Fruit fly (Drosophila melanogaster) whole organism, embryonic: ENCODE measurements around the gene CG15343.

ENCODE experiments used
- ATbp ChIP-seq: fragments of 200-800 bp; sonication (Bioruptor generic); optimal IDR thresholded peaks from 2 replicates; lab custom pipeline; 2017; ENCODE audit warnings: missing biosample characterization, mild to moderate bottlenecking, missing genetic modification characterization, missing genetic modification reagents
- Abd-B ChIP-seq: fragments of 200-800 bp; sonication (Bioruptor generic); optimal IDR thresholded peaks from 2 replicates; lab custom pipeline; 2018; ENCODE audit warnings: missing biosample characterization, mild to moderate bottlenecking, missing genetic modification characterization, moderate library complexity
- Atf3 ChIP-seq: fragments of 200-800 bp; sonication (Bioruptor generic); optimal IDR thresholded peaks from 3 replicates; lab custom pipeline; 2016; ENCODE audit warnings: missing biosample characterization, missing genetic modification characterization
- Bdp1 ChIP-seq: fragments of 200-800 bp; sonication (Bioruptor generic); optimal IDR thresholded peaks from 3 replicates; lab custom pipeline; 2016; ENCODE audit warnings: missing biosample characterization, missing genetic modification characterization
- CG10979 ChIP-seq: fragments of 200-800 bp; sonication (Bioruptor generic); optimal IDR thresholded peaks from 2 replicates; lab custom pipeline; 2018; ENCODE audit warnings: missing biosample characterization, mild to moderate bottlenecking, missing genetic modification characterization, moderate library complexity
- CG12155 ChIP-seq: fragments of 200-800 bp; sonication (Bioruptor generic); optimal IDR thresholded peaks from 3 replicates; lab custom pipeline; 2016; ENCODE audit warnings: missing biosample characterization, missing genetic modification characterization
- CG13424 ChIP-seq: fragments of 200-800 bp; sonication (Bioruptor generic); optimal IDR thresholded peaks from 2 replicates; lab custom pipeline; 2019; ENCODE audit warnings: missing biosample characterization, mild to moderate bottlenecking, missing genetic modification characterization, moderate library complexity
- CG13894 ChIP-seq: fragments of 200-800 bp; sonication (Bioruptor generic); optimal IDR thresholded peaks from 3 replicates; lab custom pipeline; 2018; ENCODE audit warnings: missing biosample characterization, mild to moderate bottlenecking, missing genetic modification characterization, moderate library complexity
- CG14710 ChIP-seq: fragments of 200-800 bp; sonication (Bioruptor generic); optimal IDR thresholded peaks from 3 replicates; lab custom pipeline; 2019; ENCODE audit warnings: missing biosample characterization, mild to moderate bottlenecking, missing genetic modification characterization, moderate library complexity
- CG15601 ChIP-seq: fragments of 200-800 bp; sonication (Bioruptor generic); optimal IDR thresholded peaks from 3 replicates; lab custom pipeline; 2019; ENCODE audit warnings: missing biosample characterization, mild to moderate bottlenecking, missing genetic modification characterization, moderate library complexity
- CG1603 ChIP-seq: fragments of 200-800 bp; sonication (Bioruptor generic); optimal IDR thresholded peaks from 2 replicates; lab custom pipeline; 2019; ENCODE audit warnings: missing biosample characterization, mild to moderate bottlenecking, missing genetic modification characterization, moderate library complexity
- CG17829 ChIP-seq: fragments of 200-800 bp; optimal IDR thresholded peaks from 2 replicates; lab custom pipeline; 2019; ENCODE audit warnings: missing biosample characterization, mild to moderate bottlenecking, missing genetic modification characterization, moderate library complexity
- CG1832 ChIP-seq: fragments of 200-800 bp; sonication (Bioruptor generic); optimal IDR thresholded peaks from 2 replicates; lab custom pipeline; 2017; ENCODE audit warnings: missing biosample characterization, mild to moderate bottlenecking, missing genetic modification characterization, inconsistent platforms
- CG31441 ChIP-seq: fragments of 200-800 bp; sonication (Bioruptor generic); IDR thresholded peaks from 2 replicates; pipeline ENCODE4 v1.3.6; 2022; ENCODE audit warnings: missing biosample characterization, missing genetic modification characterization
- CG4424 ChIP-seq: fragments of 200-800 bp; sonication (Bioruptor generic); optimal IDR thresholded peaks from 3 replicates; lab custom pipeline; 2016; ENCODE audit warnings: missing biosample characterization, missing genetic modification characterization
- CG4730 ChIP-seq: fragments of 200-800 bp; sonication (Bioruptor generic); IDR thresholded peaks from 2 replicates; pipeline ENCODE4 v1.3.6; 2022; ENCODE audit warnings: missing biosample characterization, missing genetic modification characterization
- CG5245 ChIP-seq: fragments of 200-800 bp; sonication (Bioruptor generic); optimal IDR thresholded peaks from 3 replicates; lab custom pipeline; 2016; ENCODE audit warnings: missing biosample characterization, missing genetic modification characterization
- CG7556 ChIP-seq: fragments of 200-800 bp; sonication (Bioruptor generic); optimal IDR thresholded peaks from 2 replicates; lab custom pipeline; 2017; ENCODE audit warnings: missing biosample characterization, mild to moderate bottlenecking, missing genetic modification characterization
- CG7839 ChIP-seq: fragments of 200-800 bp; sonication (Bioruptor generic); optimal IDR thresholded peaks from 3 replicates; lab custom pipeline; 2018; ENCODE audit warnings: missing biosample characterization, mild to moderate bottlenecking, missing genetic modification characterization, moderate library complexity
- CG8478 ChIP-seq: fragments of >200 bp; optimal IDR thresholded peaks from 2 replicates; lab custom pipeline; 2018
- CG8765 ChIP-seq: fragments of 200-800 bp; sonication (Bioruptor generic); IDR thresholded peaks from 2 replicates; pipeline ENCODE4 v1.3.6; 2022; ENCODE audit warnings: missing biosample characterization, missing genetic modification characterization
- CoRest ChIP-seq: fragments of 200-800 bp; sonication (Bioruptor generic); optimal IDR thresholded peaks from 3 replicates; lab custom pipeline; 2018; ENCODE audit warnings: missing biosample characterization, mild to moderate bottlenecking, missing genetic modification characterization, moderate library complexity
- Drgx ChIP-seq: fragments of 200-800 bp; sonication (Bioruptor generic); IDR thresholded peaks from 2 replicates; pipeline ENCODE4 v1.3.6; 2022; ENCODE audit warnings: missing biosample characterization, missing genetic modification characterization
- Hsf ChIP-seq: fragments of 200-800 bp; sonication (Bioruptor generic); optimal IDR thresholded peaks from 3 replicates; lab custom pipeline; 2016; ENCODE audit warnings: missing biosample characterization, missing genetic modification characterization
- NfI ChIP-seq: fragments of 200-800 bp; sonication (Bioruptor generic); optimal IDR thresholded peaks from 3 replicates; lab custom pipeline; 2018; ENCODE audit warnings: missing biosample characterization, mild to moderate bottlenecking, missing genetic modification characterization, moderate library complexity
- Vsx1 ChIP-seq: fragments of 200-800 bp; sonication (Bioruptor generic); optimal IDR thresholded peaks from 2 replicates; lab custom pipeline; 2017; ENCODE audit warnings: missing biosample characterization, mild to moderate bottlenecking, missing genetic modification characterization, missing genetic modification reagents
- Xbp1 ChIP-seq: fragments of 200-800 bp; sonication (Bioruptor generic); optimal IDR thresholded peaks from 3 replicates; lab custom pipeline; 2016; ENCODE audit warnings: missing biosample characterization, mild to moderate bottlenecking, missing genetic modification characterization
- ase ChIP-seq: fragments of 200-800 bp; sonication (Bioruptor generic); IDR thresholded peaks from 3 replicates; pipeline ENCODE4 v1.3.6; 2022; ENCODE audit warnings: missing biosample characterization, missing genetic modification characterization
- bbx ChIP-seq: fragments of 200-800 bp; sonication (Bioruptor generic); IDR thresholded peaks from 2 replicates; pipeline ENCODE4 v1.3.6; 2022; ENCODE audit warnings: missing biosample characterization, missing genetic modification characterization; ENCODE audit not compliant: partially characterized antibody
- bsh ChIP-seq, 2 experiments: fragments of 200-800 bp; sonication (Bioruptor generic); optimal IDR thresholded peaks; 2 replicates each; lab custom pipeline; 2017 to 2018; ENCODE audit warnings: mild to moderate bottlenecking in 2 of 2, missing biosample characterization in 2 of 2, missing genetic modification characterization in 2 of 2, moderate library complexity in 1 of 2
- cg ChIP-seq: fragments of 200-800 bp; sonication (Bioruptor generic); optimal IDR thresholded peaks from 3 replicates; lab custom pipeline; 2019; ENCODE audit warnings: missing biosample characterization, mild to moderate bottlenecking, missing genetic modification characterization, moderate library complexity
- chif ChIP-seq, 2 experiments: fragments of 200-800 bp; sonication (Bioruptor generic); optimal IDR thresholded peaks; 3 replicates each; lab custom pipeline; 2016; ENCODE audit warnings: missing biosample characterization in 2 of 2, missing genetic modification characterization in 2 of 2
- dmrt99B ChIP-seq: fragments of 200-800 bp; sonication (Bioruptor generic); optimal IDR thresholded peaks from 2 replicates; lab custom pipeline; 2018; ENCODE audit warnings: missing biosample characterization, mild to moderate bottlenecking, missing genetic modification characterization, moderate library complexity
- dpn ChIP-seq, 2 experiments: fragments of 200-800 bp; sonication (Bioruptor generic); optimal IDR thresholded peaks; 3 replicates each; lab custom pipeline; 2016; ENCODE audit warnings: missing biosample characterization in 2 of 2, missing genetic modification characterization in 2 of 2
- dysf ChIP-seq: fragments of 200-800 bp; sonication (Bioruptor generic); IDR thresholded peaks from 3 replicates; pipeline ENCODE4 v1.3.6; 2022; ENCODE audit warnings: missing biosample characterization, missing genetic modification characterization
- esg ChIP-seq: fragments of 200-800 bp; sonication (Bioruptor generic); conservative IDR thresholded peaks from 2 replicates; pipeline ENCODE4 v1.3.6; 2022; ENCODE audit warnings: missing biosample characterization, missing genetic modification characterization
- ftz-f1 ChIP-seq: fragments of 200-800 bp; sonication (Bioruptor generic); optimal IDR thresholded peaks from 2 replicates; lab custom pipeline; 2016; ENCODE audit warnings: missing biosample characterization, missing genetic modification characterization
- gem ChIP-seq: fragments of 200-800 bp; sonication (Bioruptor generic); optimal IDR thresholded peaks from 2 replicates; lab custom pipeline; 2019; ENCODE audit warnings: missing biosample characterization, mild to moderate bottlenecking, missing genetic modification characterization, moderate library complexity
- grau ChIP-seq: fragments of 200-800 bp; optimal IDR thresholded peaks from 3 replicates; lab custom pipeline; 2019; ENCODE audit warnings: missing biosample characterization, mild to moderate bottlenecking, missing genetic modification characterization, moderate library complexity
- gsb-n ChIP-seq: fragments of 200-800 bp; sonication (Bioruptor generic); optimal IDR thresholded peaks from 3 replicates; lab custom pipeline; 2018; ENCODE audit warnings: missing biosample characterization, mild to moderate bottlenecking, missing genetic modification characterization
- kni ChIP-seq: fragments of 200-800 bp; sonication (Bioruptor generic); optimal IDR thresholded peaks from 3 replicates; lab custom pipeline; 2017; ENCODE audit warnings: mild to moderate bottlenecking, missing biosample characterization, missing genetic modification reagents, missing genetic modification characterization
- nmo ChIP-seq: fragments of 200-800 bp; sonication (Bioruptor generic); optimal IDR thresholded peaks from 2 replicates; lab custom pipeline; 2018; ENCODE audit warnings: missing biosample characterization, mild to moderate bottlenecking, missing genetic modification characterization, moderate library complexity
- phol ChIP-seq: fragments of 200-800 bp; sonication (Bioruptor generic); optimal IDR thresholded peaks from 3 replicates; lab custom pipeline; 2018; ENCODE audit warnings: missing biosample characterization, mild to moderate bottlenecking, missing genetic modification characterization, moderate library complexity
- prd ChIP-seq, 3 experiments: fragments of >200 bp in 2 of 3; fragments of 200-800 bp in 1 of 3; sonication (Bioruptor generic) in 1 of 3; optimal IDR thresholded peaks in 2 of 3; IDR thresholded peaks in 1 of 3; 2 replicates in 2 of 3; 3 replicates in 1 of 3; pipeline versions ENCODE4 v1.3.6 to Lab custom; 2017 to 2022; ENCODE audit warnings: missing biosample characterization in 1 of 3, missing genetic modification characterization in 1 of 3
- row ChIP-seq: fragments of 200-800 bp; sonication (Bioruptor generic); IDR thresholded peaks from 3 replicates; pipeline ENCODE4 v1.3.6; 2022; ENCODE audit warnings: missing biosample characterization, missing genetic modification characterization
- sens ChIP-seq: fragments of 200-800 bp; sonication (Bioruptor generic); peaks from one replicate; lab custom pipeline; 2016; ENCODE audit warnings: missing biosample characterization, missing genetic modification characterization
- sim ChIP-seq: fragments of 200-800 bp; sonication (Bioruptor generic); IDR thresholded peaks from 2 replicates; pipeline ENCODE4 v1.3.6; 2022; ENCODE audit warnings: missing biosample characterization, missing genetic modification characterization
- trem ChIP-seq: fragments of 200-800 bp; optimal IDR thresholded peaks from 3 replicates; lab custom pipeline; 2019; ENCODE audit warnings: missing biosample characterization, mild to moderate bottlenecking, missing genetic modification characterization, moderate library complexity
- unpg ChIP-seq: fragments of 200-800 bp; sonication (Bioruptor generic); optimal IDR thresholded peaks from 3 replicates; lab custom pipeline; 2018; ENCODE audit warnings: missing biosample characterization, mild to moderate bottlenecking, missing genetic modification characterization, moderate library complexity
- zfh1 ChIP-seq: fragments of 200-800 bp; sonication (Bioruptor generic); IDR thresholded peaks from 3 replicates; pipeline ENCODE4 v1.3.6; 2022; ENCODE audit warnings: missing biosample characterization, missing genetic modification characterization

Gene CG15343

dm6 chrX:8259881-8260280 is 13.7 kb downstream of the CG15343 start (continued):
- no peak for TF ChIP-seq bbx
- TF ChIP-seq ftz-f1 = no peak
- TF ChIP-seq dmrt99B (tag; lab: Kevin White, UChicago) = peak; percentile 47
- no peak for TF ChIP-seq cg (GFP tag; lab: Kevin White, UChicago)
- TF ChIP-seq sim = no peak
- TF ChIP-seq CG1603 (tag; lab: Kevin White, UChicago) = peak; percentile 49
- TF ChIP-seq ase (GFP tag; lab: Robert Waterston, UW) = no peak; the same call in 2 of the 3 replicates
- no peak for TF ChIP-seq Atf3 (GFP tag; lab: Kevin White, UChicago)
- TF ChIP-seq dysf = 0 out of 3 replicates have a peak, but pooled peaks have one; percentile 21
- 0 out of 3 replicates have a peak, but pooled peaks have one; percentile 18 for TF ChIP-seq row (GFP tag; lab: Robert Waterston, UW)
- TF ChIP-seq chif (GFP tag; optimal IDR thresholded peaks at IDR 0.05; lab: Kevin White, UChicago) = peak; percentile 5 to 21
- peak; percentile 48 for TF ChIP-seq phol (tag; lab: Kevin White, UChicago)
- TF ChIP-seq CG14710 (tag; lab: Kevin White, UChicago) = peak; percentile 36
- TF ChIP-seq Vsx1 (GFP tag; lab: Kevin White, UChicago) = no peak
- peak; percentile 35 for TF ChIP-seq CG15601 (tag; lab: Kevin White, UChicago)
- TF ChIP-seq CG4424 = peak; percentile 39
- TF ChIP-seq gsb-n = peak; percentile 40
- peak; percentile 37; the same call in 1 of the 2 replicates for TF ChIP-seq CG31441
- peak; percentile 36 for TF ChIP-seq ATbp (GFP tag; lab: Kevin White, UChicago)
- TF ChIP-seq trem (tag; lab: Kevin White, UChicago) = peak; percentile 20
- TF ChIP-seq sens = peak; percentile 66
- TF ChIP-seq CG10979 (tag; lab: Kevin White, UChicago) = peak; percentile 62
- TF ChIP-seq bsh (GFP tag; optimal IDR thresholded peaks at IDR 0.05; lab: Kevin White, UChicago) = peak in 1 of 2 experiments; percentile 72
- TF ChIP-seq CoRest (tag; lab: Kevin White, UChicago) = peak; percentile 8
- peak; percentile 64 for TF ChIP-seq zfh1 (GFP tag; lab: Robert Waterston, UW)
- TF ChIP-seq kni = peak; percentile 42
- TF ChIP-seq prd (optimal IDR thresholded peaks at IDR 0.05; lab: Kevin White, UChicago) = no peak
- peak; percentile 52; the same call in 1 of the 3 replicates for TF ChIP-seq prd (GFP tag; IDR thresholded peaks at IDR 0.05; lab: Robert Waterston, UW)
- no peak for TF ChIP-seq CG8478 (lab: Kevin White, UChicago)
- peak; percentile 12 for TF ChIP-seq Hsf (GFP tag; lab: Kevin White, UChicago)
- TF ChIP-seq CG17829 (tag; lab: Kevin White, UChicago) = peak; percentile 12
- TF ChIP-seq Abd-B = peak; percentile 16
- TF ChIP-seq CG13424 (tag; lab: Kevin White, UChicago) = peak; percentile 21
- no peak for TF ChIP-seq NfI (GFP tag; lab: Kevin White, UChicago)
- no peak for TF ChIP-seq esg (GFP tag; lab: Robert Waterston, UW)
- peak; percentile 39 for TF ChIP-seq CG7839
- peak; percentile 62 for TF ChIP-seq gem (tag; lab: Kevin White, UChicago)
- peak; percentile 40 for TF ChIP-seq nmo
- peak in 1 of 2 experiments; percentile 28 for TF ChIP-seq dpn (GFP tag; optimal IDR thresholded peaks at IDR 0.05; lab: Kevin White, UChicago)
- TF ChIP-seq CG12155 = no peak
- TF ChIP-seq CG1832 (GFP tag; lab: Kevin White, UChicago) = no peak
- no peak for TF ChIP-seq Bdp1 (GFP tag; lab: Kevin White, UChicago)
- peak; percentile 10 for TF ChIP-seq CG5245
- no peak for TF ChIP-seq CG7556 (GFP tag; lab: Kevin White, UChicago)
- peak; percentile 34; the same call in 1 of the 2 replicates for TF ChIP-seq CG4730 (GFP tag; lab: Robert Waterston, UW)
- TF ChIP-seq unpg (GFP tag; lab: Kevin White, UChicago) = peak; percentile 35
- TF ChIP-seq Drgx (GFP tag; lab: Robert Waterston, UW) = peak; percentile 65
- peak; percentile 36 for TF ChIP-seq Xbp1
- TF ChIP-seq CG8765 (GFP tag; lab: Robert Waterston, UW) = no peak
- TF ChIP-seq grau (tag; lab: Kevin White, UChicago) = peak; percentile 28
- no peak for TF ChIP-seq CG13894
